Worm (Caenorhabditis elegans): ENCODE results near the gene set-1.

DNA sequence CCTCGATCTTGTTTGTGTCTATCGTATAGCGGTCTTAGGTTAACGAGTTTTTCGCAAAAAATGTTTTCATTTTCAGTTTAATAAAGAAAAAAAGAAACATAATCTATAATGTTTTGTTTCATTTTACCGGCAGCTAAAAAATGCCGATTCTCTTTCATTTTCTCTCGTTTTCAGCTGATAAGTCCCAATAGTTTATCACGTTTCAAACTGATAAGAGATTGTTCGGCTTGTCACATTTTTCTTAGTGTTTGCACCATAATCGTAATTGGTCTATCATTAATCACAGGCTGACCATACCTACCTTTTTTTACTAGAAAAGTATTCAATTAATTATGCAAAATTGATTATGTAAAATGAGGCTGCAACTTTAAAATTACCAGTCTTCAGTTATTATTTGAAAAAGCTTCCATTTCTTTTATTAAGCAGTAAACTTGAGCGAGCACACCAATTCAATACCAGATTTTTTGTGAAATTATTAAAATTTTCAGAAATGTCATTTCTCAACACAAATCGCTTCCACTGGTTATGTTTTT is 43.1 kb upstream of the set-1 start, which contains the start of gene F23F12.13:
- TF ChIP-seq ceh-34 (tag; optimal IDR thresholded peaks at IDR 0.05) (no peak), ama-1 (optimal IDR thresholded peaks at IDR 0.05) (no peak), ceh-2 (tag; optimal IDR thresholded peaks at IDR 0.05) (no peak), dmd-4 (tag; optimal IDR thresholded peaks at IDR 0.05; ENCODE audit: borderline replicate concordance) (no peak), ets-4 (tag; optimal IDR thresholded peaks at IDR 0.05) (no peak), lim-6 (tag; optimal IDR thresholded peaks at IDR 0.05) (no peak), nhr-11 (tag; optimal IDR thresholded peaks at IDR 0.05) (no peak)
